Worm (Caenorhabditis elegans): ENCODE measurements around the gene F26D11.13.
A peak's percentile ranks its signal among the peaks of the same experiment; 100 is the strongest.

F26D11.13 gene

DNA sequence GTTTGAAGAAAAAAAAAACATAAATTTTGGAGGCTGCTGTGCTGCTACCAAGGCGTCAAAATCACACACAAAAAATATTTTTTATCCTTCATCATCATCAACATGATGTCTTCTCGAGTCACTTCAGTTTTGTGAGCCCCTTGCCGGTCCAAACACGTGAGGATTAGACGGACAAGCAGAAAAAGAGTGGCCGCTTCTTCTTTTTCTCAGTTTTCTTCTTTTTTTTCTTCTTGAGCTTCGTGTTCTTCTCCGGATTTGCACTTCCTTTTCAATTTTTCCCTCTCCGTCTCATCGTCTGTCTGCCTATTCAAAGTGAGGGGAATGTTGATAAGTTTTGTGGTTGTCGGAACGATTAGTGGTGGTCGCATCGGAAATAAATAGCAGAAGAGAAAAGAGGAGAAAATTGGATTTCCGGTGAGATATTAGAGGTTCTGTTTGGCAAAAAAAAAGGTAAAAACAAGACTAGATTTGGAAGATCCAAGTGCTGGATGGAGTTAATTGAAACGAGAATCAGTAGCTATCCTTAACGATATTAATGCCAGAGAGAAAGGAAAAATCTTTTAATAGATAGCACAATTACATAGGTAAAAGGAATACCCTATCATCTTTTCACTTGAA is 26.0 kb upstream of the F26D11.13 start (continued):
- TF ChIP-seq egl-27 (tag; optimal IDR thresholded peaks at IDR 0.05) (peak; percentile 32), unc-55 (GFP tag; optimal IDR thresholded peaks at IDR 0.05) (peak; percentile 83), zag-1 (tag; optimal IDR thresholded peaks at IDR 0.05) (peak; percentile 61)

DNA sequence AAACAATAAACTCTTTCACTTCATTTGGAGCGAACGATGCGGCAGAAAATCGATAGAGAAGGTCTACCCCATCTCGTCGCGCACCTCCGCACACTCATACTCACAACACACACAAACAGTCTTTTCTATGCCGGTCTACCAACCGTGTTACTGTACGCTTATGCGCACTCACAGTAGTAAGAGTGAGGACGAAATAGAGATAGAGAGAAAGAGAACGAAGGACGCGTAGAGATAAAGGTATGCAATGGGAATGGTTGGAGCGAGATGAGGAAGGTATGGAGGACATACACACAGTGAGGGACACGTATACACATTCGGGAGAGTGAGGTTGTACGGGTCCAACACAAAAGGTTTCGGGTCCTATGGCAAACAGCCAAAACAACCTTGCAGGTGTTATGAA is 24.3 kb upstream of the F26D11.13 start:
- peak; percentile 5 to 46 for TF ChIP-seq lsy-2 (tag; optimal IDR thresholded peaks at IDR 0.05)
- TF ChIP-seq nhr-129 (tag; optimal IDR thresholded peaks at IDR 0.05) = peak; percentile 83
- TF ChIP-seq fos-1 (tag; optimal IDR thresholded peaks at IDR 0.05) = peak; percentile 67
- TF ChIP-seq lin-39 (tag; optimal IDR thresholded peaks at IDR 0.05) = no peak
- peak; percentile 25 for TF ChIP-seq sma-9 (GFP tag; optimal IDR thresholded peaks at IDR 0.05)
- TF ChIP-seq sma-9 (tag; optimal IDR thresholded peaks at IDR 0.05) = no peak
- TF ChIP-seq F13H6.1 (tag; optimal IDR thresholded peaks at IDR 0.05) = peak; percentile 33
- TF ChIP-seq nhr-77 (tag; optimal IDR thresholded peaks at IDR 0.05) = no peak
- peak; percentile 9 for TF ChIP-seq sma-3 (GFP tag; optimal IDR thresholded peaks at IDR 0.05)
- TF ChIP-seq peb-1 (tag; optimal IDR thresholded peaks at IDR 0.05) = peak; percentile 36
- peak; percentile 78 for TF ChIP-seq nhr-25 (tag; optimal IDR thresholded peaks at IDR 0.05)
- TF ChIP-seq gmeb-1 (tag; optimal IDR thresholded peaks at IDR 0.05) = peak; percentile 22

DNA sequence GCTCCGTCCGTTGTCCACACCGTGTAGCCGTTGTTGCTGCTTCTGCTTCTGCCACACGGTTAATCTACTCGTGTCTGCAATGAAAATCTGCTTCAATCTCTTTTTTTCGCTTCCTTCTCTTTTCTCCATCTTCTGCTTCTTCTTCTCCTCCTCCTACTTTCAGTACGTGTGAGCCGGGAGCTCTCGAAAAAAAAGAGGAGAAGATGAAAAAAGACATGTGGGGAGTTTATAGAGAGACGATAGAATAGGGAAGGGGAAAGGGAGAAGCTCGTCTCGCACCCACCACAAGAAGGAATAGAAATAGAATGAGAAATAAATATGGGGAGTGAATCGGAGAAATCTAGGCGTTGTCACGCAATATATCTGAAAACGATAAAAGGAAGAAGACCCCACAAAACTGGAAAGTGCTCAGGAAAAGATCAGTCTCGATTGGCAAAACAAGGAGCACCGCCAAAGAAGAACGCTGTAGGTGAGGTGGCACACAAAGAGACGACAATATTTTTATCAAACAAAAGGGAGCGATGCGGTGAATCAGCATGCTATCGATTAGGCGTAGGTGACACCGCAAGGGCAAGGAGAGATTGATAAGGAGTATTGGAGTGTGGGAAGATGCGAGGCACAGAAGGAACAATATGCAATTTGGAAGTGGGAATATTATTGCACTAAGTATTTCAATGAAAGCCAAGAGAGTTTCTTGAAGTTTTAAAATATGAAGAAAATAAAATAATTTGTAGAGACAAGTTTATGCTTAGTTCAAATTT is 23.4 kb upstream of the F26D11.13 start, which contains the start of gene let-413:
let-413 (minus strand) TSS at position 76 of the 761 bp plus-strand sequence.
- TF ChIP-seq unc-62 (GFP tag; optimal IDR thresholded peaks at IDR 0.05) (no peak), unc-39 (tag; optimal IDR thresholded peaks at IDR 0.05) (no peak), ztf-1 (GFP tag; conservative IDR thresholded peaks at IDR 0.05) (no peak), dmd-4 (tag; optimal IDR thresholded peaks at IDR 0.05) (no peak), fos-1 (tag; optimal IDR thresholded peaks at IDR 0.05) (peak; percentile 98), C34F6.9 (tag; optimal IDR thresholded peaks at IDR 0.05) (peak; percentile 20), lin-13 (GFP tag; optimal IDR thresholded peaks at IDR 0.05) (no peak), gmeb-1 (tag; optimal IDR thresholded peaks at IDR 0.05) (no peak), unc-55 (GFP tag; optimal IDR thresholded peaks at IDR 0.05) (peak; percentile 59), sma-9 (GFP tag; optimal IDR thresholded peaks at IDR 0.05) (peak; percentile 15), sma-9 (tag; optimal IDR thresholded peaks at IDR 0.05) (no peak), nhr-12 (tag; optimal IDR thresholded peaks at IDR 0.05) (no peak), sem-4 (tag; optimal IDR thresholded peaks at IDR 0.05) (no peak), mbf-1 (tag; optimal IDR thresholded peaks at IDR 0.05) (no peak), nhr-129 (tag; optimal IDR thresholded peaks at IDR 0.05) (peak; percentile 10)

DNA sequence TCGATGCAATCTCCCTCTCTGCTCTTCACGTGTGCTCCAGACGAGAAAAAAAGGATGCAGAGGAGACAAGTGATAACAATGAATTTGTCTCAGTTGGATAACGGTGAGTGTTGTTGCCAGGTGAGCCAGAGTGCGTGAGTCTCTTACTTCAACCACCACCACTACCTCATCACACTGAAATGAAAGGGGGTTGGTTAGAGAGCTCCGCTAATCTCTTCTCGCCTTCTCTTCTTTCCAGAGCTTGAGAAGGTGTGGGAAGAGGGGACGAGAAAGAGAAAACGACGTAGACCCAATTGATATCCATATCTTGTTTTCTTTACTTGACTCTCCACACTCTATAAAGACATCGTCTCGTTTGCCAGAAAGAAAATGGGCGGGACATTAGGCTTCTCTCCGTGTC is 16.9 kb upstream of the F26D11.13 start:
- TF ChIP-seq aly-2 (tag; optimal IDR thresholded peaks at IDR 0.05) (no peak), nhr-129 (tag; optimal IDR thresholded peaks at IDR 0.05) (no peak), ama-1 (optimal IDR thresholded peaks at IDR 0.05) (no peak), C34F6.9 (tag; optimal IDR thresholded peaks at IDR 0.05) (no peak), snpc-4 (tag; optimal IDR thresholded peaks at IDR 0.05) (no peak), dmd-4 (tag; optimal IDR thresholded peaks at IDR 0.05) (no peak), ztf-4 (tag; optimal IDR thresholded peaks at IDR 0.05) (no peak), nhr-6 (tag; optimal IDR thresholded peaks at IDR 0.05) (no peak), lin-11 (tag; optimal IDR thresholded peaks at IDR 0.05) (no peak), nhr-23 (tag; optimal IDR thresholded peaks at IDR 0.05) (no peak), zag-1 (tag; optimal IDR thresholded peaks at IDR 0.05) (no peak), nhr-25 (tag; optimal IDR thresholded peaks at IDR 0.05) (no peak), lin-13 (GFP tag; optimal IDR thresholded peaks at IDR 0.05) (no peak), ZK546.5 (tag; optimal IDR thresholded peaks at IDR 0.05) (no peak), blmp-1 (tag; optimal IDR thresholded peaks at IDR 0.05; ENCODE audit: insufficient read depth) (no peak), sma-3 (GFP tag; optimal IDR thresholded peaks at IDR 0.05) (no peak), nhr-237 (tag; optimal IDR thresholded peaks at IDR 0.05) (no peak)
